Worm (Caenorhabditis elegans) whole organism, young adult: ENCODE data around the gene F45D3.2.

Experiments
- B0035.1 ChIP-seq: sonication (generic microtip); optimal IDR thresholded peaks from 2 replicates; lab custom pipeline; 2016; ENCODE audit warnings: missing genetic modification characterization, mild to moderate bottlenecking, missing compliant biosample characterization, missing genotype, missing genetic modification reagents
- D2030.7 ChIP-seq: fragments of 200-800 bp; sonication (Bioruptor generic); IDR thresholded peaks from 2 replicates; pipeline ENCODE4 v1.3.6; 2022; ENCODE audit warnings: missing genetic modification reagents, missing genetic modification characterization, missing compliant biosample characterization
- F22D6.2 ChIP-seq: sonication (generic microtip); optimal IDR thresholded peaks from 2 replicates; lab custom pipeline; 2016; ENCODE audit warnings: mild to moderate bottlenecking, missing genetic modification characterization, missing compliant biosample characterization
- F33H1.4 ChIP-seq: fragments of 200-800 bp; sonication (Bioruptor generic); IDR thresholded peaks from 2 replicates; pipeline ENCODE4 v1.3.6; 2022; ENCODE audit warnings: missing genetic modification reagents, missing genetic modification characterization, missing compliant biosample characterization
- F37B4.10 ChIP-seq: fragments of 200-800 bp; sonication (Bioruptor generic); IDR thresholded peaks from 2 replicates; pipeline ENCODE4 v1.3.6; 2022; ENCODE audit warnings: missing genetic modification characterization, missing compliant biosample characterization
- F57A8.1 ChIP-seq: fragments of 200-800 bp; sonication (Bioruptor generic); optimal IDR thresholded peaks from 2 replicates; lab custom pipeline; 2018; ENCODE audit warnings: mild to moderate bottlenecking, missing genetic modification characterization, moderate library complexity, missing compliant biosample characterization
- F57C9.4 ChIP-seq: sonication (generic microtip); optimal IDR thresholded peaks from 2 replicates; lab custom pipeline; 2017; ENCODE audit warnings: mild to moderate bottlenecking, missing genetic modification characterization, missing compliant biosample characterization
- T07F8.4 ChIP-seq: sonication (generic microtip); optimal IDR thresholded peaks from 2 replicates; lab custom pipeline; 2016; ENCODE audit warnings: mild to moderate bottlenecking, missing genetic modification characterization, moderate library complexity, missing compliant biosample characterization
- Y53F4B.3 ChIP-seq: fragments of 200-800 bp; sonication (Bioruptor generic); IDR thresholded peaks from 2 replicates; pipeline ENCODE4 v1.3.6; 2022; ENCODE audit warnings: missing genetic modification reagents, missing genetic modification characterization, missing compliant biosample characterization
- Y67H2A.10 ChIP-seq: fragments of 200-800 bp; sonication (Bioruptor generic); conservative IDR thresholded peaks from 2 replicates; pipeline ENCODE4 v1.3.6; 2022; ENCODE audit warnings: missing genetic modification reagents, missing genetic modification characterization, missing compliant biosample characterization
- Y95B8A.8 ChIP-seq: fragments of 200-800 bp; sonication (Bioruptor generic); IDR thresholded peaks from 2 replicates; pipeline ENCODE4 v1.3.6; 2022; ENCODE audit warnings: missing genetic modification reagents, missing genetic modification characterization, missing compliant biosample characterization
- akir-1 ChIP-seq: fragments of 200-800 bp; sonication (Bioruptor generic); optimal IDR thresholded peaks from 2 replicates; lab custom pipeline; 2018; ENCODE audit warnings: mild to moderate bottlenecking, missing genetic modification characterization, moderate library complexity, missing compliant biosample characterization
- aptf-2 ChIP-seq: fragments of 200-800 bp; sonication (Bioruptor generic); conservative IDR thresholded peaks from 2 replicates; pipeline ENCODE4 v1.3.6; 2022; ENCODE audit warnings: missing genetic modification reagents, missing genetic modification characterization, missing compliant biosample characterization
- atf-7 ChIP-seq: sonication (generic microtip); optimal IDR thresholded peaks from 2 replicates; lab custom pipeline; 2017; ENCODE audit warnings: mild to moderate bottlenecking, missing genetic modification characterization, missing compliant biosample characterization
- attf-5 ChIP-seq: fragments of 200-800 bp; sonication (Bioruptor generic); optimal IDR thresholded peaks from 2 replicates; lab custom pipeline; 2018; ENCODE audit warnings: mild to moderate bottlenecking, missing genetic modification characterization, missing compliant biosample characterization
- bed-1 ChIP-seq: fragments of 200-800 bp; sonication (Bioruptor generic); IDR thresholded peaks from 2 replicates; pipeline ENCODE4 v1.3.6; 2022; ENCODE audit warnings: missing genetic modification reagents, missing genetic modification characterization, missing compliant biosample characterization
- ceh-27 ChIP-seq: fragments of 200-800 bp; sonication (Bioruptor generic); optimal IDR thresholded peaks from 2 replicates; lab custom pipeline; 2018; ENCODE audit warnings: mild to moderate bottlenecking, missing genetic modification characterization, moderate library complexity, missing compliant biosample characterization
- ceh-58 ChIP-seq: fragments of 200-800 bp; sonication (Bioruptor generic); IDR thresholded peaks from 2 replicates; pipeline ENCODE4 v1.3.6; 2022; ENCODE audit warnings: missing genetic modification characterization, missing compliant biosample characterization
- ceh-79 ChIP-seq: sonication (generic microtip); optimal IDR thresholded peaks from 2 replicates; lab custom pipeline; 2017; ENCODE audit warnings: mild to moderate bottlenecking, missing genetic modification characterization, missing compliant biosample characterization
- die-1 ChIP-seq: sonication (generic microtip); optimal IDR thresholded peaks from 2 replicates; lab custom pipeline; 2016; ENCODE audit warnings: missing genotype, mild to moderate bottlenecking, missing genetic modification characterization, missing compliant biosample characterization
- dox-1 ChIP-seq: fragments of 200-800 bp; sonication (Bioruptor generic); IDR thresholded peaks from 2 replicates; pipeline ENCODE4 v1.3.6; 2022; ENCODE audit warnings: missing genetic modification reagents, missing genetic modification characterization, missing compliant biosample characterization
- efl-1 ChIP-seq: fragments of 150-350 bp; optimal IDR thresholded peaks from 2 replicates; lab custom pipeline; 2014; ENCODE audit warnings: missing biosample characterization, missing genetic modification reagents, missing genetic modification characterization
- egl-18 ChIP-seq: fragments of 200-800 bp; sonication (Bioruptor generic); IDR thresholded peaks from 2 replicates; pipeline ENCODE4 v1.3.6; 2022; ENCODE audit warnings: missing genetic modification reagents, missing genetic modification characterization, missing compliant biosample characterization
- egl-44 ChIP-seq: fragments of 200-800 bp; sonication (Bioruptor generic); IDR thresholded peaks from 2 replicates; pipeline ENCODE4 v1.3.6; 2022; ENCODE audit warnings: missing genetic modification reagents, missing genetic modification characterization, missing compliant biosample characterization
- ets-4 ChIP-seq: fragments of 200-800 bp; sonication (Bioruptor generic); optimal IDR thresholded peaks from 2 replicates; lab custom pipeline; 2018; ENCODE audit warnings: mild to moderate bottlenecking, missing genetic modification characterization, missing compliant biosample characterization
- hlh-12 ChIP-seq: sonication (generic microtip); optimal IDR thresholded peaks from 2 replicates; lab custom pipeline; 2016; ENCODE audit warnings: missing genetic modification characterization, missing compliant biosample characterization
- hlh-26 ChIP-seq: fragments of 200-800 bp; sonication (Bioruptor generic); conservative IDR thresholded peaks from 2 replicates; pipeline ENCODE4 v1.3.6; 2022; ENCODE audit warnings: missing genetic modification reagents, missing genetic modification characterization, missing compliant biosample characterization
- hmg-20 ChIP-seq: fragments of 200-800 bp; sonication (Bioruptor generic); IDR thresholded peaks from 2 replicates; pipeline ENCODE4 v1.3.6; 2022; ENCODE audit warnings: missing genetic modification reagents, missing genetic modification characterization, missing compliant biosample characterization
- hrde-1 ChIP-seq: sonication (generic microtip); optimal IDR thresholded peaks from 2 replicates; lab custom pipeline; 2016; ENCODE audit warnings: missing genetic modification characterization, mild to moderate bottlenecking, missing compliant biosample characterization, moderate library complexity, missing genotype, missing genetic modification reagents, borderline replicate concordance
- nfya-1 ChIP-seq: sonication (generic microtip); optimal IDR thresholded peaks from 2 replicates; lab custom pipeline; 2017; ENCODE audit warnings: antibody characterized with exemption, missing compliant biosample characterization, missing genetic modification characterization, borderline replicate concordance; ENCODE audit not compliant: insufficient read depth
- nhr-120 ChIP-seq: fragments of 200-800 bp; sonication (Bioruptor generic); IDR thresholded peaks from 2 replicates; pipeline ENCODE4 v1.3.6; 2022; ENCODE audit warnings: missing genetic modification characterization, missing compliant biosample characterization
- nhr-179 ChIP-seq: sonication (generic microtip); optimal IDR thresholded peaks from 2 replicates; lab custom pipeline; 2016; ENCODE audit warnings: mild to moderate bottlenecking, missing genetic modification characterization, missing compliant biosample characterization
- nhr-80 ChIP-seq: sonication (generic microtip); optimal IDR thresholded peaks from 2 replicates; lab custom pipeline; 2016; ENCODE audit warnings: missing genetic modification characterization, missing compliant biosample characterization
- nhr-90 ChIP-seq: sonication (generic microtip); optimal IDR thresholded peaks from 2 replicates; lab custom pipeline; 2016; ENCODE audit warnings: missing genotype, mild to moderate bottlenecking, missing genetic modification characterization, missing compliant biosample characterization
- pha-4 ChIP-seq: fragments of 150-350 bp; sonication (generic microtip); optimal IDR thresholded peaks from 2 replicates; lab custom pipeline; 2014; ENCODE audit warnings: missing biosample characterization, missing genetic modification reagents, missing genetic modification characterization
- rcor-1 ChIP-seq: fragments of 200-800 bp; sonication (Bioruptor generic); IDR thresholded peaks from 2 replicates; pipeline ENCODE4 v1.3.6; 2022; ENCODE audit warnings: missing genetic modification reagents, missing genetic modification characterization, missing compliant biosample characterization
- repo-1 ChIP-seq: sonication (generic microtip); optimal IDR thresholded peaks from 2 replicates; lab custom pipeline; 2017; ENCODE audit warnings: mild to moderate bottlenecking, missing genetic modification characterization, missing compliant biosample characterization
- rpc-1 ChIP-seq, 2 experiments: fragments of 150-350 bp in 1 of 2; sonication (generic microtip) in 1 of 2; optimal IDR thresholded peaks; 2 replicates each; lab custom pipeline; 2014 to 2018; ENCODE audit warnings: missing biosample characterization in 1 of 2, missing genetic modification characterization in 1 of 2, missing genetic modification reagents in 1 of 2, missing genotype in 1 of 2
- snpc-1.1 ChIP-seq: sonication (generic microtip); optimal IDR thresholded peaks from 2 replicates; lab custom pipeline; 2017; ENCODE audit warnings: missing genetic modification characterization, mild to moderate bottlenecking, missing compliant biosample characterization, antibody characterized with exemption, moderate library complexity, missing genotype, missing genetic modification reagents; ENCODE audit not compliant: insufficient read depth
- sptf-2 ChIP-seq: fragments of 200-800 bp; sonication (Bioruptor generic); optimal IDR thresholded peaks from 2 replicates; lab custom pipeline; 2018; ENCODE audit warnings: mild to moderate bottlenecking, missing genetic modification characterization, missing compliant biosample characterization
- tbp1 ChIP-seq: fragments of 200-800 bp; sonication (Bioruptor generic); optimal IDR thresholded peaks from 2 replicates; lab custom pipeline; 2018; ENCODE audit warnings: mild to moderate bottlenecking, missing genetic modification characterization, missing compliant biosample characterization
- tbx-9 ChIP-seq: sonication (generic microtip); optimal IDR thresholded peaks from 2 replicates; lab custom pipeline; 2016; ENCODE audit warnings: borderline replicate concordance, missing genetic modification characterization, inconsistent platforms, missing compliant biosample characterization
- tlf-1 ChIP-seq: fragments of 200-800 bp; sonication (Bioruptor generic); optimal IDR thresholded peaks from 2 replicates; lab custom pipeline; 2018; ENCODE audit warnings: mild to moderate bottlenecking, missing genetic modification characterization, missing compliant biosample characterization
- xnd-1 ChIP-seq: sonication (generic microtip); optimal IDR thresholded peaks from 2 replicates; lab custom pipeline; 2016; ENCODE audit warnings: missing genotype, missing genetic modification reagents, missing genetic modification characterization, missing compliant biosample characterization
- zim-3 ChIP-seq: sonication (generic microtip); optimal IDR thresholded peaks from 2 replicates; lab custom pipeline; 2017; ENCODE audit warnings: mild to moderate bottlenecking, missing genetic modification characterization, moderate library complexity, missing compliant biosample characterization
- ztf-18 ChIP-seq: sonication (generic microtip); optimal IDR thresholded peaks from 2 replicates; lab custom pipeline; 2016; ENCODE audit warnings: missing genotype, mild to moderate bottlenecking, missing genetic modification characterization, missing compliant biosample characterization
- ztf-22 ChIP-seq: fragments of 200-800 bp; sonication (Bioruptor generic); optimal IDR thresholded peaks from 2 replicates; lab custom pipeline; 2018; ENCODE audit warnings: mild to moderate bottlenecking, missing genetic modification characterization, moderate library complexity, missing compliant biosample characterization
- ztf-3 ChIP-seq: fragments of 200-800 bp; sonication (Bioruptor generic); optimal IDR thresholded peaks from 2 replicates; lab custom pipeline; 2018; ENCODE audit warnings: mild to moderate bottlenecking, missing genetic modification characterization, missing compliant biosample characterization

Gene F45D3.2

ce11 chrV:12491070-12491643 is 49.7 kb upstream of the F45D3.2 start (continued):
- TF ChIP-seq zim-3 (no peak), Y95B8A.8 (GFP tag; lab: Robert Waterston, UW) (no peak), nhr-90 (tag; lab: Kevin White, UChicago) (no peak), ztf-22 (GFP tag; lab: Kevin White, UChicago) (peak; percentile 11), ceh-79 (tag; lab: Kevin White, UChicago) (no peak), tbx-9 (tag; lab: Kevin White, UChicago) (no peak), repo-1 (tag; lab: Kevin White, UChicago) (peak; percentile 79), nhr-120 (GFP tag; lab: Robert Waterston, UW) (no peak), bed-1 (GFP tag; lab: Robert Waterston, UW) (no peak), xnd-1 (tag; lab: Kevin White, UChicago) (peak; percentile 36), rpc-1 (optimal IDR thresholded peaks at IDR 0.05; lab: Kevin White, UChicago) (no peak), rpc-1 (tag; optimal IDR thresholded peaks at IDR 0.05; lab: Kevin White, UChicago) (peak; percentile 40), nhr-179 (tag; lab: Kevin White, UChicago) (no peak), hlh-12 (tag; lab: Kevin White, UChicago) (no peak), Y67H2A.10 (no peak), attf-5 (GFP tag; lab: Kevin White, UChicago) (no peak), Y53F4B.3 (GFP tag; lab: Robert Waterston, UW) (peak; percentile 46), hmg-20 (GFP tag; lab: Robert Waterston, UW) (peak; percentile 56; the same call in 1 of the 2 replicates), T07F8.4 (tag; lab: Kevin White, UChicago) (no peak), F33H1.4 (GFP tag; lab: Robert Waterston, UW) (peak; percentile 50), ztf-3 (GFP tag; lab: Kevin White, UChicago) (no peak), ztf-18 (peak; percentile 87), pha-4 (no peak), egl-18 (no peak), F37B4.10 (no peak), nfya-1 (tag; lab: Kevin White, UChicago) (no peak), akir-1 (GFP tag; lab: Kevin White, UChicago) (no peak), F57C9.4 (tag; lab: Kevin White, UChicago) (no peak), efl-1 (GFP tag; lab: Kevin White, UChicago) (no peak), atf-7 (peak; percentile 10), aptf-2 (GFP tag; lab: Robert Waterston, UW) (no peak), snpc-1.1 (peak; percentile 100), nhr-80 (tag; lab: Kevin White, UChicago) (peak; percentile 57), egl-44 (peak; percentile 44; the same call in 1 of the 2 replicates), die-1 (tag; lab: Kevin White, UChicago) (peak; percentile 9), tlf-1 (GFP tag; lab: Kevin White, UChicago) (peak; percentile 75), B0035.1 (no peak), ceh-58 (no peak), ets-4 (GFP tag; lab: Kevin White, UChicago) (no peak), sptf-2 (GFP tag; lab: Kevin White, UChicago) (peak; percentile 9), rcor-1 (GFP tag; lab: Robert Waterston, UW) (peak; percentile 92), hrde-1 (tag; lab: Kevin White, UChicago) (peak; percentile 24), F22D6.2 (tag; lab: Kevin White, UChicago) (no peak), tbp1 (GFP tag; lab: Kevin White, UChicago) (peak; percentile 82), F57A8.1 (GFP tag; lab: Kevin White, UChicago) (no peak), D2030.7 (GFP tag; lab: Robert Waterston, UW) (peak; percentile 97), ceh-27 (no peak), dox-1 (GFP tag; lab: Robert Waterston, UW) (peak; percentile 94), hlh-26 (GFP tag; lab: Robert Waterston, UW) (no peak)
